Fruit fly (Drosophila melanogaster): ENCODE results near the gene CG43232.

CG43232 gene

dm6 chr2L:6968013-6968517, 36.1 kb downstream of the CG43232 start (continued):
- peak; percentile 42 for TF ChIP-seq CG8944 (GFP tag; optimal IDR thresholded peaks at IDR 0.05)
- TF ChIP-seq dmrt11E (tag; optimal IDR thresholded peaks at IDR 0.05): peak; percentile 30
- TF ChIP-seq CG17385 (GFP tag; optimal IDR thresholded peaks at IDR 0.05): no peak
- TF ChIP-seq sna (GFP tag; IDR thresholded peaks at IDR 0.05; ENCODE audit: partially characterized antibody): peak; percentile 91
- no peak for TF ChIP-seq sug (tag; optimal IDR thresholded peaks at IDR 0.05)
- peak; percentile 24 for TF ChIP-seq BtbVII (GFP tag; optimal IDR thresholded peaks at IDR 0.05)
- TF ChIP-seq Meics (GFP tag; optimal IDR thresholded peaks at IDR 0.05): peak; percentile 45
- no peak; the same call in 2 of the 3 replicates for TF ChIP-seq Mrtf (GFP tag; IDR thresholded peaks at IDR 0.05)
- TF ChIP-seq MBD-R2 (GFP tag; IDR thresholded peaks at IDR 0.05): peak; percentile 65; the same call in 1 of the 2 replicates
- no peak for TF ChIP-seq CG7372 (GFP tag; IDR thresholded peaks at IDR 0.05)
- no peak for TF ChIP-seq Vsx1 (GFP tag; optimal IDR thresholded peaks at IDR 0.05)
- TF ChIP-seq CG13624 (GFP tag; optimal IDR thresholded peaks at IDR 0.05): peak; percentile 88
- 0 out of 2 replicates have a peak, but pooled peaks have one; percentile 18 for TF ChIP-seq chm (GFP tag; IDR thresholded peaks at IDR 0.05)
- no peak for TF ChIP-seq gcm2 (GFP tag; optimal IDR thresholded peaks at IDR 0.05)
- TF ChIP-seq Neu2 (GFP tag; optimal IDR thresholded peaks at IDR 0.05; ENCODE audit: borderline replicate concordance): no peak
- TF ChIP-seq Hand (GFP tag; optimal IDR thresholded peaks at IDR 0.05): no peak
- no peak for TF ChIP-seq CG43689 (GFP tag; IDR thresholded peaks at IDR 0.05)
- peak; percentile 60 for TF ChIP-seq CG6854 (GFP tag; optimal IDR thresholded peaks at IDR 0.05)
- no peak; the same call in 2 of the 3 replicates for TF ChIP-seq Aef1 (GFP tag; IDR thresholded peaks at IDR 0.05)
- TF ChIP-seq unpg (GFP tag; optimal IDR thresholded peaks at IDR 0.05): peak; percentile 64
- TF ChIP-seq Six4 (GFP tag; optimal IDR thresholded peaks at IDR 0.05): peak; percentile 20
- TF ChIP-seq B-H1 (GFP tag; IDR thresholded peaks at IDR 0.05): no peak; the same call in 2 of the 3 replicates
- peak; percentile 29 for TF ChIP-seq trem (tag; optimal IDR thresholded peaks at IDR 0.05)
- peak; percentile 63 for TF ChIP-seq Fer1 (GFP tag; optimal IDR thresholded peaks at IDR 0.05)
- no peak for TF ChIP-seq ara (GFP tag; IDR thresholded peaks at IDR 0.05)
- peak; percentile 27 for TF ChIP-seq CG10209 (GFP tag; optimal IDR thresholded peaks at IDR 0.05)
- peak; percentile 30 for TF ChIP-seq CG8924 (tag; optimal IDR thresholded peaks at IDR 0.05)
- no peak for TF ChIP-seq run (tag; optimal IDR thresholded peaks at IDR 0.05)
- TF ChIP-seq HmgZ (tag; optimal IDR thresholded peaks at IDR 0.05): peak; percentile 53
- TF ChIP-seq Oaz (GFP tag; IDR thresholded peaks at IDR 0.05): no peak
- peak; percentile 38 for TF ChIP-seq Atf-2 (GFP tag; optimal IDR thresholded peaks at IDR 0.05)
- no peak for TF ChIP-seq cad (GFP tag; optimal IDR thresholded peaks at IDR 0.05)
- TF ChIP-seq CG1602 (GFP tag; optimal IDR thresholded peaks at IDR 0.05): no peak
- TF ChIP-seq fd3F (GFP tag; optimal IDR thresholded peaks at IDR 0.05): no peak
- TF ChIP-seq nerfin-2 (GFP tag; IDR thresholded peaks at IDR 0.05; ENCODE audit: partially characterized antibody): peak; percentile 66; the same call in 1 of the 2 replicates
- TF ChIP-seq CG10274 (GFP tag; optimal IDR thresholded peaks at IDR 0.05): no peak
- TF ChIP-seq CG8765 (GFP tag; IDR thresholded peaks at IDR 0.05): no peak
- no peak for TF ChIP-seq CG31388 (GFP tag; optimal IDR thresholded peaks at IDR 0.05)

- TF ChIP-seq C15 (GFP tag; IDR thresholded peaks at IDR 0.05) (no peak), jigr1 (GFP tag; IDR thresholded peaks at IDR 0.05) (0 out of 3 replicates have a peak, but pooled peaks have one; percentile 10), Med (GFP tag) (peak; percentile 40), Mrtf (GFP tag; IDR thresholded peaks at IDR 0.05) (no peak), CG3847 (GFP tag; IDR thresholded peaks at IDR 0.05) (no peak), slp2 (GFP tag; optimal IDR thresholded peaks at IDR 0.05) (no peak)
These were observed 38.9 kb downstream of the CG43232 start for dm6 chr2L:6970813-6971212.
